Fruit fly (Drosophila melanogaster) whole organism, embryonic: ENCODE data around the gene CheB38b.
A peak's percentile ranks its signal among the peaks of the same experiment; 100 is the strongest.

Source experiments
- Aef1 ChIP-seq: fragments of 200-800 bp; sonication (Bioruptor generic); IDR thresholded peaks from 3 replicates; pipeline ENCODE4 v1.3.6; 2022; ENCODE audit warnings: missing biosample characterization, missing genetic modification characterization
- Antp ChIP-seq: fragments of 200-800 bp; sonication (Bioruptor generic); optimal IDR thresholded peaks from 3 replicates; lab custom pipeline; 2016; ENCODE audit warnings: missing biosample characterization, missing genetic modification characterization
- CG10147 ChIP-seq: fragments of 200-800 bp; sonication (Bioruptor generic); optimal IDR thresholded peaks from 2 replicates; lab custom pipeline; 2019; ENCODE audit warnings: missing biosample characterization, mild to moderate bottlenecking, missing genetic modification characterization, moderate library complexity
- CG11085 ChIP-seq: fragments of 200-800 bp; sonication (Bioruptor generic); IDR thresholded peaks from 2 replicates; pipeline ENCODE4 v1.3.6; 2022; ENCODE audit warnings: missing biosample characterization, missing genetic modification characterization
- CG11723 ChIP-seq: fragments of 200-800 bp; sonication (Bioruptor generic); optimal IDR thresholded peaks from 2 replicates; lab custom pipeline; 2017; ENCODE audit warnings: missing biosample characterization, mild to moderate bottlenecking, missing genetic modification characterization
- CG1233 ChIP-seq: fragments of 200-800 bp; sonication (Bioruptor generic); optimal IDR thresholded peaks from 4 replicates; lab custom pipeline; 2018; ENCODE audit warnings: missing biosample characterization, mild to moderate bottlenecking, missing genetic modification characterization
- CG13775 ChIP-seq: fragments of 200-800 bp; sonication (Bioruptor generic); optimal IDR thresholded peaks from 3 replicates; lab custom pipeline; 2017; ENCODE audit warnings: missing biosample characterization, mild to moderate bottlenecking, missing genetic modification characterization
- CG16813 ChIP-seq: fragments of 200-800 bp; sonication (Bioruptor generic); IDR thresholded peaks from 3 replicates; pipeline ENCODE4 v1.3.6; 2022; ENCODE audit warnings: missing biosample characterization, missing genetic modification characterization; ENCODE audit not compliant: partially characterized antibody
- CG17328 ChIP-seq: fragments of 200-800 bp; sonication (Bioruptor generic); IDR thresholded peaks from 2 replicates; pipeline ENCODE4 v1.3.6; 2022; ENCODE audit warnings: missing biosample characterization, missing genetic modification characterization
- CG17361 ChIP-seq: fragments of 200-800 bp; sonication (Bioruptor generic); IDR thresholded peaks from 3 replicates; pipeline ENCODE4 v1.3.6; 2022; ENCODE audit warnings: missing biosample characterization, missing genetic modification characterization
- CG1792 ChIP-seq: fragments of 200-800 bp; sonication (Bioruptor generic); optimal IDR thresholded peaks from 2 replicates; lab custom pipeline; 2016; ENCODE audit warnings: missing biosample characterization, missing genetic modification characterization
- CG18262 ChIP-seq: fragments of 200-800 bp; optimal IDR thresholded peaks from 3 replicates; lab custom pipeline; 2019; ENCODE audit warnings: missing biosample characterization, mild to moderate bottlenecking, missing genetic modification characterization, moderate library complexity
- CG32532 ChIP-seq: fragments of 200-800 bp; sonication (Bioruptor generic); IDR thresholded peaks from 2 replicates; pipeline ENCODE4 v1.3.6; 2022; ENCODE audit warnings: missing biosample characterization, missing genetic modification characterization
- CG32772 ChIP-seq: fragments of 200-800 bp; sonication (Bioruptor generic); IDR thresholded peaks from 2 replicates; pipeline ENCODE4 v1.3.6; 2022; ENCODE audit warnings: missing biosample characterization, missing genetic modification characterization
- CG34224 ChIP-seq: fragments of 200-800 bp; sonication (Bioruptor generic); IDR thresholded peaks from 3 replicates; pipeline ENCODE4 v1.3.6; 2022; ENCODE audit warnings: missing biosample characterization, missing genetic modification characterization; ENCODE audit not compliant: partially characterized antibody
- CG6791 ChIP-seq: fragments of 200-800 bp; sonication (Bioruptor generic); IDR thresholded peaks from 3 replicates; pipeline ENCODE4 v1.3.6; 2022; ENCODE audit warnings: missing biosample characterization, missing genetic modification characterization; ENCODE audit not compliant: partially characterized antibody
- CG6813 ChIP-seq: fragments of 200-800 bp; sonication (Bioruptor generic); optimal IDR thresholded peaks from 2 replicates; lab custom pipeline; 2017; ENCODE audit warnings: missing biosample characterization, missing genetic modification characterization, mild to moderate bottlenecking, moderate library complexity, missing genetic modification reagents
- CG6854 ChIP-seq: fragments of 200-800 bp; sonication (Bioruptor generic); optimal IDR thresholded peaks from 3 replicates; lab custom pipeline; 2017; ENCODE audit warnings: missing biosample characterization, mild to moderate bottlenecking, missing genetic modification characterization
- CG7928 ChIP-seq: fragments of 200-800 bp; sonication (Bioruptor generic); optimal IDR thresholded peaks from 2 replicates; lab custom pipeline; 2017; ENCODE audit warnings: missing biosample characterization, mild to moderate bottlenecking, missing genetic modification characterization
- CG8290 ChIP-seq, 3 experiments: fragments of 200-800 bp; sonication (Bioruptor generic); optimal IDR thresholded peaks; 2 replicates each; lab custom pipeline; 2016 to 2019; ENCODE audit warnings: missing biosample characterization in 3 of 3, missing genetic modification characterization in 3 of 3, mild to moderate bottlenecking in 2 of 3, moderate library complexity in 1 of 3
- CG9215 ChIP-seq: fragments of 200-800 bp; sonication (Bioruptor generic); IDR thresholded peaks from 2 replicates; pipeline ENCODE4 v1.3.6; 2022; ENCODE audit warnings: missing biosample characterization, missing genetic modification characterization
- CkIIα-i1 ChIP-seq: fragments of 200-800 bp; sonication (Bioruptor generic); IDR thresholded peaks from 2 replicates; pipeline ENCODE4 v1.3.6; 2022; ENCODE audit warnings: missing biosample characterization, missing genetic modification characterization
- Deaf1 ChIP-seq: fragments of 200-800 bp; optimal IDR thresholded peaks from 3 replicates; lab custom pipeline; 2019; ENCODE audit warnings: missing biosample characterization, mild to moderate bottlenecking, missing genetic modification characterization, moderate library complexity
- Ets97D ChIP-seq: fragments of 200-800 bp; sonication (Bioruptor generic); optimal IDR thresholded peaks from 3 replicates; lab custom pipeline; 2016; ENCODE audit warnings: missing biosample characterization, missing genetic modification characterization
- Fer1 ChIP-seq: fragments of 200-800 bp; sonication (Bioruptor generic); optimal IDR thresholded peaks from 2 replicates; lab custom pipeline; 2017; ENCODE audit warnings: missing biosample characterization, mild to moderate bottlenecking, missing genetic modification characterization
- Gug ChIP-seq: fragments of 200-800 bp; sonication (Bioruptor generic); IDR thresholded peaks from 4 replicates; pipeline ENCODE4 v1.3.6; 2022; ENCODE audit warnings: missing biosample characterization, missing genetic modification characterization
- H2.0 ChIP-seq: fragments of 200-800 bp; sonication (Bioruptor generic); IDR thresholded peaks from 2 replicates; pipeline ENCODE4 v1.3.6; 2022; ENCODE audit warnings: missing biosample characterization, missing genetic modification characterization
- HHEX ChIP-seq: fragments of 200-800 bp; sonication (Bioruptor generic); optimal IDR thresholded peaks from 3 replicates; lab custom pipeline; 2017; ENCODE audit warnings: missing biosample characterization, mild to moderate bottlenecking, missing genetic modification characterization, missing genetic modification reagents
- Mes4 ChIP-seq: fragments of 200-800 bp; sonication (Bioruptor generic); optimal IDR thresholded peaks from 2 replicates; lab custom pipeline; 2016; ENCODE audit warnings: missing biosample characterization, missing genetic modification characterization
- Oli ChIP-seq: fragments of 200-800 bp; sonication (Bioruptor generic); optimal IDR thresholded peaks from 2 replicates; lab custom pipeline; 2018; ENCODE audit warnings: missing biosample characterization, mild to moderate bottlenecking, missing genetic modification characterization, moderate library complexity
- Sry-β ChIP-seq: fragments of 200-800 bp; sonication (Bioruptor generic); optimal IDR thresholded peaks from 2 replicates; lab custom pipeline; 2018; ENCODE audit warnings: missing biosample characterization, mild to moderate bottlenecking, missing genetic modification characterization, moderate library complexity
- Sry-δ ChIP-seq: fragments of 200-800 bp; sonication (Bioruptor generic); optimal IDR thresholded peaks from 2 replicates; lab custom pipeline; 2016; ENCODE audit warnings: missing biosample characterization, missing genetic modification characterization
- Taf1 ChIP-seq: fragments of 200-800 bp; sonication (Bioruptor generic); IDR thresholded peaks from 2 replicates; pipeline ENCODE4 v1.3.6; 2022; ENCODE audit warnings: missing biosample characterization, missing genetic modification characterization
- ase ChIP-seq: fragments of 200-800 bp; sonication (Bioruptor generic); IDR thresholded peaks from 3 replicates; pipeline ENCODE4 v1.3.6; 2022; ENCODE audit warnings: missing biosample characterization, missing genetic modification characterization
- ash1 ChIP-seq: fragments of 200-800 bp; sonication (Bioruptor generic); optimal IDR thresholded peaks from 2 replicates; lab custom pipeline; 2018; ENCODE audit warnings: missing biosample characterization, mild to moderate bottlenecking, missing genetic modification characterization
- ci ChIP-seq: fragments of 200-800 bp; sonication (Bioruptor generic); IDR thresholded peaks from 3 replicates; pipeline ENCODE4 v1.3.6; 2022; ENCODE audit warnings: missing biosample characterization, missing genetic modification characterization
- fd3F ChIP-seq: fragments of 200-800 bp; sonication (Bioruptor generic); optimal IDR thresholded peaks from 2 replicates; lab custom pipeline; 2018; ENCODE audit warnings: missing biosample characterization, mild to moderate bottlenecking, missing genetic modification characterization, moderate library complexity
- gem ChIP-seq: fragments of 200-800 bp; sonication (Bioruptor generic); optimal IDR thresholded peaks from 2 replicates; lab custom pipeline; 2019; ENCODE audit warnings: missing biosample characterization, mild to moderate bottlenecking, missing genetic modification characterization, moderate library complexity
- hth ChIP-seq: fragments of >200 bp; optimal IDR thresholded peaks from 2 replicates; lab custom pipeline; 2017; ENCODE audit warnings: inconsistent platforms
- ind ChIP-seq: fragments of 200-800 bp; sonication (Bioruptor generic); optimal IDR thresholded peaks from 3 replicates; lab custom pipeline; 2016; ENCODE audit warnings: missing biosample characterization, missing genetic modification characterization
- nmo ChIP-seq: fragments of 200-800 bp; sonication (Bioruptor generic); optimal IDR thresholded peaks from 2 replicates; lab custom pipeline; 2018; ENCODE audit warnings: missing biosample characterization, mild to moderate bottlenecking, missing genetic modification characterization, moderate library complexity
- pan ChIP-seq, 4 experiments: fragments of >200 bp in 3 of 4; fragments of 200-800 bp in 1 of 4; sonication (Bioruptor generic) in 1 of 4; optimal IDR thresholded peaks in 3 of 4; IDR thresholded peaks in 1 of 4; 2 replicates each; pipeline versions ENCODE4 v1.3.6 to Lab custom; 2017 to 2022; ENCODE audit warnings: missing biosample characterization in 2 of 4, missing genetic modification characterization in 2 of 4, mixed read lengths in 1 of 4
- psq ChIP-seq: fragments of 200-800 bp; sonication (Bioruptor generic); optimal IDR thresholded peaks from 2 replicates; lab custom pipeline; 2017; ENCODE audit warnings: missing biosample characterization, missing genetic modification characterization
- sqz ChIP-seq: fragments of 200-800 bp; sonication (Bioruptor generic); optimal IDR thresholded peaks from 3 replicates; lab custom pipeline; 2018; ENCODE audit warnings: missing biosample characterization, mild to moderate bottlenecking, missing genetic modification characterization
- ssp ChIP-seq: fragments of 200-800 bp; sonication (Bioruptor generic); IDR thresholded peaks from 2 replicates; pipeline ENCODE4 v1.3.6; 2022; ENCODE audit warnings: missing biosample characterization, missing genetic modification characterization
- vnd ChIP-seq: fragments of 200-800 bp; sonication (Bioruptor generic); IDR thresholded peaks from 3 replicates; pipeline ENCODE4 v1.3.6; 2022; ENCODE audit warnings: missing biosample characterization, missing genetic modification characterization; ENCODE audit not compliant: partially characterized antibody
- wek ChIP-seq: fragments of 200-800 bp; sonication (Bioruptor generic); optimal IDR thresholded peaks from 3 replicates; lab custom pipeline; 2018; ENCODE audit warnings: missing biosample characterization, mild to moderate bottlenecking, missing genetic modification characterization, moderate library complexity
- wor ChIP-seq: fragments of 200-800 bp; sonication (Bioruptor generic); IDR thresholded peaks from 2 replicates; pipeline ENCODE4 v1.3.6; 2022; ENCODE audit warnings: missing biosample characterization, missing genetic modification characterization

Gene CheB38b

dm6 chr2L:20805624-20806339, 11.3 kb downstream of the CheB38b start (continued):
- TF ChIP-seq psq, result peak; percentile 85
- peak; percentile 93 for TF ChIP-seq Aef1 (GFP tag; lab: Robert Waterston, UW)
- TF ChIP-seq ase, result peak; percentile 93
- TF ChIP-seq pan (optimal IDR thresholded peaks at IDR 0.05; lab: Kevin White, UChicago), result no peak
- peak in 1 of 2 experiments; percentile 96 for TF ChIP-seq pan (GFP tag; optimal IDR thresholded peaks at IDR 0.05 in 1 of 2, IDR thresholded peaks at IDR 0.05 in 1 of 2)
- TF ChIP-seq CG17361 (GFP tag; lab: Robert Waterston, UW), result peak; percentile 96
- peak; percentile 45 for TF ChIP-seq Sry-β (GFP tag; lab: Kevin White, UChicago)
- peak; percentile 68 for TF ChIP-seq ash1 (GFP tag; lab: Kevin White, UChicago)
- TF ChIP-seq H2.0 (GFP tag; lab: Robert Waterston, UW), result peak; percentile 93
- peak; percentile 70 for TF ChIP-seq wek (GFP tag; lab: Kevin White, UChicago)
- peak; percentile 92 for TF ChIP-seq CG1233 (GFP tag; lab: Kevin White, UChicago)
- peak; percentile 94 for TF ChIP-seq CG13775 (GFP tag; lab: Kevin White, UChicago)
- TF ChIP-seq CG6813 (GFP tag; lab: Kevin White, UChicago), result peak; percentile 95
- TF ChIP-seq CG18262 (tag; lab: Kevin White, UChicago), result peak; percentile 96
- peak; percentile 92 for TF ChIP-seq CG9215 (GFP tag; lab: Robert Waterston, UW)
- TF ChIP-seq wor, result peak; percentile 92
- peak; percentile 71 for TF ChIP-seq CG8290 (GFP tag; optimal IDR thresholded peaks at IDR 0.05; lab: Kevin White, UChicago)
- peak; percentile 7 to 92 for TF ChIP-seq CG8290 (tag; optimal IDR thresholded peaks at IDR 0.05; lab: Kevin White, UChicago)
- peak; percentile 87 for TF ChIP-seq vnd (GFP tag; lab: Robert Waterston, UW)
- peak; percentile 92 for TF ChIP-seq fd3F (GFP tag; lab: Kevin White, UChicago)
- TF ChIP-seq CG10147 (GFP tag; lab: Kevin White, UChicago), result peak; percentile 92
- TF ChIP-seq CG11723 (GFP tag; lab: Kevin White, UChicago), result peak; percentile 91
- peak; percentile 87 for TF ChIP-seq ssp (GFP tag; lab: Robert Waterston, UW)
- TF ChIP-seq HHEX (GFP tag; lab: Kevin White, UChicago), result peak; percentile 96
- TF ChIP-seq Ets97D (GFP tag; lab: Kevin White, UChicago), result peak; percentile 48
- TF ChIP-seq Fer1, result peak; percentile 98
- peak; percentile 71 for TF ChIP-seq CG6791 (GFP tag; lab: Robert Waterston, UW)
- TF ChIP-seq hth (lab: Kevin White, UChicago), result no peak
- peak; percentile 68 for TF ChIP-seq CG7928
- TF ChIP-seq gem, result peak; percentile 98
- peak; percentile 81 for TF ChIP-seq Deaf1 (tag; lab: Kevin White, UChicago)
- peak; percentile 96 for TF ChIP-seq CG32532 (GFP tag; lab: Robert Waterston, UW)
- TF ChIP-seq CG6854 (GFP tag; lab: Kevin White, UChicago), result peak; percentile 92
- peak; percentile 94 for TF ChIP-seq CG32772
- peak; percentile 94 for TF ChIP-seq ind
- TF ChIP-seq Mes4 (GFP tag; lab: Kevin White, UChicago), result peak; percentile 70
- peak; percentile 95 for TF ChIP-seq CG17328
- peak; percentile 83 for TF ChIP-seq sqz
- peak; percentile 37 for TF ChIP-seq Sry-δ
- TF ChIP-seq Gug (GFP tag; lab: Robert Waterston, UW), result peak; percentile 92
- TF ChIP-seq CG34224 (GFP tag; lab: Robert Waterston, UW), result peak; percentile 75
- TF ChIP-seq Antp (GFP tag; lab: Kevin White, UChicago), result peak; percentile 17
- peak; percentile 96 for TF ChIP-seq ci (GFP tag; lab: Robert Waterston, UW)
- peak; percentile 53; the same call in 1 of the 2 replicates for TF ChIP-seq CkIIα-i1 (GFP tag; lab: Robert Waterston, UW)
- no peak for TF ChIP-seq CG1792 (GFP tag; lab: Kevin White, UChicago)
- peak; percentile 84 for TF ChIP-seq CG16813
- TF ChIP-seq Oli (tag; lab: Kevin White, UChicago), result peak; percentile 97
- peak; percentile 96 for TF ChIP-seq nmo (GFP tag; lab: Kevin White, UChicago)
- peak; percentile 85 for TF ChIP-seq Taf1 (GFP tag; lab: Robert Waterston, UW)
- TF ChIP-seq CG11085 (GFP tag; lab: Robert Waterston, UW), result peak; percentile 91
